Worm (Caenorhabditis elegans): ENCODE measurements around the gene C49F5.13.

DNA sequence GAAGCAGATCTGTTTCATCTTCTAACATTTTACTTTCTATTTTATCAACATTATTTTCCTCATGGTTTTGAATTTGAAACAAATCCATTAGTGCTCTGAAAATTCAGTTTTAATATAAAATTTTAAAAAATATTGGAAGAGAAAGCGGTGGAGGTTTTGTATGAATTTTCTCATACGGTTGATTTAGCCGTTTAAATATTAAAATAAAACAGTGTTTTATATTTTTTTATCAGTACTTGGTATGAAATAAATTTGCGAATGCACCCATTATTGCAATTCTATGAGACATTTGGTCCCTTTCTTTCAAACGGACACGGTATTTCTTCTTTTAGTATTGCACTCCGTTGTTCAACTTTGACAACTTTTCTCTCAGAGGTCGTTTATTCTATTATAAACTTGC, 29.6 kb upstream of the C49F5.13 start, which contains the start of gene dot-1.4:
- TF ChIP-seq fos-1 (tag; optimal IDR thresholded peaks at IDR 0.05) = no peak
- TF ChIP-seq mab-9 (GFP tag; IDR thresholded peaks at IDR 0.05) = no peak
